Fruit fly (Drosophila melanogaster) whole organism, prepupa: Measurements from ENCODE around the gene CG32313.

Source experiments
- CG10631 ChIP-seq: fragments of 200-800 bp; sonication (Bioruptor generic); optimal IDR thresholded peaks from 2 replicates; lab custom pipeline; 2016; ENCODE audit warnings: missing biosample characterization, missing genetic modification characterization
- CG10669 ChIP-seq: fragments of 200-800 bp; sonication (Bioruptor generic); optimal IDR thresholded peaks from 3 replicates; lab custom pipeline; 2018; ENCODE audit warnings: missing biosample characterization, mild to moderate bottlenecking, missing genetic modification characterization, moderate library complexity
- CG11294 ChIP-seq: fragments of 200-800 bp; sonication (Bioruptor generic); IDR thresholded peaks from 2 replicates; pipeline ENCODE4 v1.3.6; 2022; ENCODE audit warnings: missing biosample characterization, missing genetic modification characterization
- CG15336 ChIP-seq: fragments of 200-800 bp; sonication (Bioruptor generic); IDR thresholded peaks from 2 replicates; pipeline ENCODE4 v1.3.6; 2022; ENCODE audit warnings: missing biosample characterization, missing genetic modification characterization
- CG1621 ChIP-seq: fragments of 200-800 bp; sonication (Bioruptor generic); optimal IDR thresholded peaks from 3 replicates; lab custom pipeline; 2018; ENCODE audit warnings: missing biosample characterization, mild to moderate bottlenecking, missing genetic modification characterization
- CG16779 ChIP-seq: fragments of 200-800 bp; sonication (Bioruptor generic); optimal IDR thresholded peaks from 3 replicates; lab custom pipeline; 2017; ENCODE audit warnings: missing biosample characterization, mild to moderate bottlenecking, missing genetic modification characterization
- CG3032 ChIP-seq: fragments of 200-800 bp; optimal IDR thresholded peaks from 2 replicates; lab custom pipeline; 2019; ENCODE audit warnings: missing biosample characterization, mild to moderate bottlenecking, missing genetic modification characterization, moderate library complexity
- CG31627 ChIP-seq: fragments of 200-800 bp; sonication (Bioruptor generic); optimal IDR thresholded peaks from 3 replicates; lab custom pipeline; 2016; ENCODE audit warnings: missing biosample characterization, missing genetic modification characterization
- CG32006 ChIP-seq: fragments of 200-800 bp; sonication (Bioruptor generic); optimal IDR thresholded peaks from 3 replicates; lab custom pipeline; 2017; ENCODE audit warnings: missing biosample characterization, mild to moderate bottlenecking, missing genetic modification characterization
- CG34406 ChIP-seq: fragments of 200-800 bp; sonication (Bioruptor generic); optimal IDR thresholded peaks from 3 replicates; lab custom pipeline; 2016; ENCODE audit warnings: missing biosample characterization, missing genetic modification characterization
- CG4318 ChIP-seq: fragments of 200-800 bp; sonication (Bioruptor generic); optimal IDR thresholded peaks from 3 replicates; lab custom pipeline; 2017; ENCODE audit warnings: missing biosample characterization, mild to moderate bottlenecking, missing genetic modification characterization
- CG6163 ChIP-seq: fragments of 200-800 bp; sonication (Bioruptor generic); IDR thresholded peaks from 3 replicates; pipeline ENCODE4 v1.3.6; 2022; ENCODE audit warnings: missing biosample characterization, missing genetic modification characterization
- CG6792 ChIP-seq: fragments of 200-800 bp; sonication (Bioruptor generic); optimal IDR thresholded peaks from 3 replicates; lab custom pipeline; 2016; ENCODE audit warnings: missing biosample characterization, missing genetic modification characterization
- CG6808 ChIP-seq: fragments of 200-800 bp; sonication (Bioruptor generic); optimal IDR thresholded peaks from 3 replicates; lab custom pipeline; 2017; ENCODE audit warnings: missing biosample characterization, missing genetic modification characterization, mild to moderate bottlenecking, moderate library complexity, missing genetic modification reagents
- CG8119 ChIP-seq: fragments of 200-800 bp; sonication (Bioruptor generic); IDR thresholded peaks from 3 replicates; pipeline ENCODE4 v1.3.6; 2022; ENCODE audit warnings: missing biosample characterization, missing genetic modification characterization
- CG8319 ChIP-seq: fragments of 200-800 bp; sonication (Bioruptor generic); optimal IDR thresholded peaks from 3 replicates; lab custom pipeline; 2016; ENCODE audit warnings: missing biosample characterization, missing genetic modification characterization
- Eip75B ChIP-seq: fragments of 200-800 bp; sonication (Bioruptor generic); optimal IDR thresholded peaks from 3 replicates; lab custom pipeline; 2016; ENCODE audit warnings: missing biosample characterization, missing genetic modification characterization
- Eip78C ChIP-seq: fragments of 200-800 bp; sonication (Bioruptor generic); peaks from one replicate; lab custom pipeline; 2016; ENCODE audit warnings: missing biosample characterization, missing genetic modification characterization
- Eip93F ChIP-seq: fragments of 200-800 bp; sonication (Bioruptor generic); optimal IDR thresholded peaks from 2 replicates; lab custom pipeline; 2016; ENCODE audit warnings: missing biosample characterization, mild to moderate bottlenecking, missing genetic modification characterization
- Ets21C ChIP-seq: fragments of 200-800 bp; sonication (Bioruptor generic); optimal IDR thresholded peaks from 3 replicates; lab custom pipeline; 2016; ENCODE audit warnings: missing biosample characterization, missing genetic modification characterization
- Ets96B ChIP-seq: fragments of 200-800 bp; optimal IDR thresholded peaks from 2 replicates; lab custom pipeline; 2019; ENCODE audit warnings: missing biosample characterization, mild to moderate bottlenecking, missing genetic modification characterization, moderate library complexity
- Hr38 ChIP-seq: sonication (Bioruptor generic); optimal IDR thresholded peaks from 2 replicates; lab custom pipeline; 2016; ENCODE audit warnings: missing biosample characterization, missing genetic modification characterization
- Hr39 ChIP-seq: fragments of 200-800 bp; sonication (Bioruptor generic); optimal IDR thresholded peaks from 2 replicates; lab custom pipeline; 2016; ENCODE audit warnings: missing biosample characterization, missing genetic modification characterization
- Hr4 ChIP-seq: fragments of 200-800 bp; sonication (Bioruptor generic); optimal IDR thresholded peaks from 3 replicates; lab custom pipeline; 2016; ENCODE audit warnings: missing biosample characterization, missing genetic modification characterization
- Met ChIP-seq: fragments of 200-800 bp; sonication (Bioruptor generic); optimal IDR thresholded peaks from 3 replicates; lab custom pipeline; 2016; ENCODE audit warnings: missing biosample characterization, missing genetic modification characterization
- Sox102F ChIP-seq: fragments of 200-800 bp; sonication (Bioruptor generic); optimal IDR thresholded peaks from 2 replicates; lab custom pipeline; 2016; ENCODE audit warnings: missing biosample characterization, mild to moderate bottlenecking, missing genetic modification characterization
- Sox14 ChIP-seq: fragments of 200-800 bp; sonication (Bioruptor generic); optimal IDR thresholded peaks from 3 replicates; lab custom pipeline; 2016; ENCODE audit warnings: missing biosample characterization, missing genetic modification characterization
- Sox15 ChIP-seq: fragments of 200-800 bp; sonication (Bioruptor generic); optimal IDR thresholded peaks from 3 replicates; lab custom pipeline; 2016; ENCODE audit warnings: missing biosample characterization, missing genetic modification characterization
- achi ChIP-seq: fragments of 200-800 bp; sonication (Bioruptor generic); optimal IDR thresholded peaks from 3 replicates; lab custom pipeline; 2016; ENCODE audit warnings: missing biosample characterization, missing genetic modification characterization
- cyc ChIP-seq: fragments of 200-800 bp; sonication (Bioruptor generic); optimal IDR thresholded peaks from 3 replicates; lab custom pipeline; 2016; ENCODE audit warnings: missing biosample characterization, missing genetic modification characterization
- dac ChIP-seq: fragments of 200-800 bp; sonication (Bioruptor generic); optimal IDR thresholded peaks from 2 replicates; lab custom pipeline; 2017; ENCODE audit warnings: missing biosample characterization, mild to moderate bottlenecking, missing genetic modification characterization
- dsx ChIP-seq: fragments of 200-800 bp; optimal IDR thresholded peaks from 3 replicates; lab custom pipeline; 2019; ENCODE audit warnings: missing biosample characterization, mild to moderate bottlenecking, missing genetic modification characterization, moderate library complexity; ENCODE audit not compliant: poor library complexity, severe bottlenecking
- eg ChIP-seq: fragments of 200-800 bp; sonication (Bioruptor generic); IDR thresholded peaks from 3 replicates; pipeline ENCODE4 v1.3.6; 2022; ENCODE audit warnings: missing biosample characterization, missing genetic modification characterization
- esn ChIP-seq: fragments of 200-800 bp; sonication (Bioruptor generic); optimal IDR thresholded peaks from 2 replicates; lab custom pipeline; 2016; ENCODE audit warnings: missing biosample characterization, mild to moderate bottlenecking, missing genetic modification characterization, moderate library complexity
- fd85E ChIP-seq: fragments of 200-800 bp; sonication (Bioruptor generic); optimal IDR thresholded peaks from 3 replicates; lab custom pipeline; 2016; ENCODE audit warnings: missing biosample characterization, missing genetic modification characterization
- fkh ChIP-seq: fragments of 200-800 bp; sonication (Bioruptor generic); optimal IDR thresholded peaks from 3 replicates; lab custom pipeline; 2017; ENCODE audit warnings: missing biosample characterization, mild to moderate bottlenecking, missing genetic modification characterization, moderate library complexity
- lz ChIP-seq: fragments of 200-800 bp; sonication (Bioruptor generic); optimal IDR thresholded peaks from 3 replicates; lab custom pipeline; 2016; ENCODE audit warnings: missing biosample characterization, missing genetic modification characterization
- net ChIP-seq: fragments of 200-800 bp; sonication (Bioruptor generic); optimal IDR thresholded peaks from 3 replicates; lab custom pipeline; 2016; ENCODE audit warnings: missing biosample characterization, missing genetic modification characterization
- salr ChIP-seq, 2 experiments: fragments of 200-800 bp; sonication (Bioruptor generic); optimal IDR thresholded peaks; 3 replicates each; lab custom pipeline; 2016 to 2018; ENCODE audit warnings: missing biosample characterization in 2 of 2, missing genetic modification characterization in 2 of 2, mild to moderate bottlenecking in 1 of 2
- spab ChIP-seq: fragments of 200-800 bp; sonication (Bioruptor generic); optimal IDR thresholded peaks from 2 replicates; lab custom pipeline; 2017; ENCODE audit warnings: missing biosample characterization, mild to moderate bottlenecking, missing genetic modification characterization, missing genetic modification reagents
- ss ChIP-seq, 2 experiments: fragments of 200-800 bp; sonication (Bioruptor generic); optimal IDR thresholded peaks; 2 replicates in 1 of 2; 3 replicates in 1 of 2; lab custom pipeline; 2017 to 2018; ENCODE audit warnings: mild to moderate bottlenecking in 2 of 2, missing biosample characterization in 2 of 2, missing genetic modification characterization in 2 of 2, moderate library complexity in 1 of 2
- vri ChIP-seq: fragments of 200-800 bp; sonication (Bioruptor generic); optimal IDR thresholded peaks from 3 replicates; lab custom pipeline; 2016; ENCODE audit warnings: missing biosample characterization, mild to moderate bottlenecking, missing genetic modification characterization

Gene CG32313

DNA sequence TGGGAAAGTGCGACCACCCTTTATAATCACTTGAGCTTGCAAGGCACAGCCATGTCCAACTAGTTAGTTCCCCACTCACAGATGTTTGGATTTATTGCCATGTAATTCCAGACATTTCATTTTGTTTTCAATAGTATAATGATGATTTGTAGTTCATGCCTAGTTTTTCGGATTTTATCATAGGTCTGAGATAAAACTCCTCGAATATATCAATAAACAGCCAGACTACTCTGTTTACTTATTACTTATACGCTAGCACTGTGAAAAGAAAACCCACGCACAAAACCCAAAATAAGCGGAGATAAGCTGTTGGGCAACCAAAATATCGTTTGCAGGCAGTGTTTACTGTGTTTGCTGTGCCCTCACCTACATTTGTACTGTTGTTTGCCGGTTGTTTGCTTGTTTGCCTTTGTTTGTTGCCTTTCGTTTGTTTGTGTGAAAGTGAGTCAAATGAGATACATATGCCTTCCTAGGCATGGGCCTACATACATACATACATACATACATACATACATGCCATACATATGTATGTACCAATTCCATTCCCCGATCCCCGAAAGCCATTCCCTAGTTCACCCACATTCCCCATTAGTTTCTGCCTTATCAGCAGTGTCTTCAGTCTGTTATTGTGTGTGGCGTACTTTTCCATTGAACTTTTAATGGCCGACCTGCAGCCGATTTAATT is 33.8 kb upstream of the CG32313 start (continued):
- TF ChIP-seq lz (GFP tag; lab: Kevin White, UChicago): peak; percentile 37
- peak; percentile 41 for TF ChIP-seq CG34406 (GFP tag; lab: Kevin White, UChicago)
- peak; percentile 4 for TF ChIP-seq cyc (GFP tag; lab: Kevin White, UChicago)
- peak; percentile 26 for TF ChIP-seq CG10631 (GFP tag; lab: Kevin White, UChicago)
- no peak for TF ChIP-seq fd85E (GFP tag; lab: Kevin White, UChicago)
- no peak for TF ChIP-seq CG16779
- peak; percentile 15 for TF ChIP-seq CG31627 (GFP tag; lab: Kevin White, UChicago)
- TF ChIP-seq dac (GFP tag; lab: Kevin White, UChicago): peak; percentile 15
- no peak for TF ChIP-seq CG8319 (GFP tag; lab: Kevin White, UChicago)
- TF ChIP-seq Sox15 (GFP tag; lab: Kevin White, UChicago): no peak
- no peak for TF ChIP-seq ss (GFP tag; optimal IDR thresholded peaks at IDR 0.05; lab: Kevin White, UChicago)
- no peak for TF ChIP-seq CG11294
- TF ChIP-seq CG1621 (tag; lab: Kevin White, UChicago): peak; percentile 12
- no peak for TF ChIP-seq eg (GFP tag; lab: Robert Waterston, UW)
- TF ChIP-seq Met (GFP tag; lab: Kevin White, UChicago): peak; percentile 36
- TF ChIP-seq Eip78C (GFP tag; lab: Kevin White, UChicago): peak; percentile 64
- peak in 1 of 2 experiments; percentile 16 for TF ChIP-seq salr (GFP tag; optimal IDR thresholded peaks at IDR 0.05; lab: Kevin White, UChicago)
- TF ChIP-seq CG32006 (GFP tag; lab: Kevin White, UChicago): peak; percentile 60
- TF ChIP-seq Hr38 (GFP tag; lab: Kevin White, UChicago): no peak
- peak; percentile 63 for TF ChIP-seq CG8119 (GFP tag; lab: Robert Waterston, UW)
- TF ChIP-seq CG6792: peak; percentile 23
- peak; percentile 55 for TF ChIP-seq Sox14 (GFP tag; lab: Kevin White, UChicago)
- no peak for TF ChIP-seq Ets21C
- TF ChIP-seq CG4318: no peak
- TF ChIP-seq Sox102F (GFP tag; lab: Kevin White, UChicago): peak; percentile 37
- TF ChIP-seq CG6808 (GFP tag; lab: Kevin White, UChicago): no peak
- peak; percentile 12 for TF ChIP-seq CG3032 (tag; lab: Kevin White, UChicago)
- peak; percentile 41 for TF ChIP-seq esn (GFP tag; lab: Kevin White, UChicago)
- TF ChIP-seq vri: peak; percentile 20
- TF ChIP-seq net (GFP tag; lab: Kevin White, UChicago): peak; percentile 22
- peak; percentile 18 for TF ChIP-seq Hr39 (GFP tag; lab: Kevin White, UChicago)
- peak; percentile 56 for TF ChIP-seq Eip75B (GFP tag; lab: Kevin White, UChicago)
- peak; percentile 98 for TF ChIP-seq fkh
- no peak for TF ChIP-seq dsx (GFP tag; lab: Kevin White, UChicago)
- peak; percentile 36; the same call in 1 of the 2 replicates for TF ChIP-seq CG15336 (GFP tag; lab: Robert Waterston, UW)
- TF ChIP-seq Ets96B (tag; lab: Kevin White, UChicago): peak; percentile 43
- no peak for TF ChIP-seq Eip93F (GFP tag; lab: Kevin White, UChicago)
- peak; percentile 53 for TF ChIP-seq Hr4
- peak; percentile 39 for TF ChIP-seq CG10669 (GFP tag; lab: Kevin White, UChicago)
- TF ChIP-seq achi (GFP tag; lab: Kevin White, UChicago): peak; percentile 50
- no peak for TF ChIP-seq CG6163 (GFP tag; lab: Robert Waterston, UW)
- peak; percentile 18 for TF ChIP-seq spab (GFP tag; lab: Kevin White, UChicago)
